Worm (Caenorhabditis elegans) whole organism, L4/young adult: Measurements from ENCODE around the gene K02F3.2.

Source experiments
- W03F9.2 ChIP-seq: fragments of 150-350 bp; optimal IDR thresholded peaks from 2 replicates; lab custom pipeline; 2014; ENCODE audit warnings: missing biosample characterization, missing genetic modification characterization
- dao-5 ChIP-seq: sonication (generic microtip); optimal IDR thresholded peaks from 2 replicates; lab custom pipeline; 2016; ENCODE audit warnings: missing genotype, missing genetic modification characterization, moderate library complexity, missing compliant biosample characterization
- him-1 ChIP-seq: sonication (generic microtip); optimal IDR thresholded peaks from 2 replicates; lab custom pipeline; 2016; ENCODE audit warnings: missing genotype, missing genetic modification reagents, missing genetic modification characterization, missing compliant biosample characterization

The K02F3.2 gene

ce11 chrIII:839491-839890 is 6.2 kb upstream of the K02F3.2 start, which contains the start of gene dos-3:
Gene dos-3 (minus strand): TSS chrIII:839591.
- TF ChIP-seq W03F9.2: no peak
- no peak for TF ChIP-seq him-1
- TF ChIP-seq dao-5 (tag; lab: Kevin White, UChicago): no peak

- TF ChIP-seq W03F9.2 (no peak), dao-5 (tag; lab: Kevin White, UChicago) (no peak), him-1 (no peak)
Observed at ce11 chrIII:841177-841576, 4.5 kb upstream of the K02F3.2 start, which contains the start of gene K02F3.9. Gene K02F3.9 (minus strand): TSS chrIII:841366.

ce11 chrIII:842630-843029 is 3.0 kb upstream of the K02F3.2 start, which contains the start of gene far-8:
Gene far-8 (plus strand): TSS chrIII:842930.
- TF ChIP-seq him-1 (no peak), dao-5 (tag; lab: Kevin White, UChicago) (no peak), W03F9.2 (no peak)

ce11 chrIII:843999-844398 is 1.6 kb upstream of the K02F3.2 start:
- TF ChIP-seq W03F9.2: no peak

ce11 chrIII:844577-844976 is 1.1 kb upstream of the K02F3.2 start:
- TF ChIP-seq dao-5 (tag; lab: Kevin White, UChicago) (no peak), W03F9.2 (no peak), him-1 (no peak)

ce11 chrIII:852296-852695 is 6.7 kb downstream of the K02F3.2 start, which contains the start of gene moma-1:
Gene moma-1 (minus strand): TSS chrIII:852396.
- TF ChIP-seq him-1 (no peak), dao-5 (tag; lab: Kevin White, UChicago) (no peak), W03F9.2 (no peak)

- TF ChIP-seq dao-5 (tag; lab: Kevin White, UChicago) (no peak), him-1 (no peak)
Observed at ce11 chrIII:853414-853813, 7.8 kb downstream of the K02F3.2 start.

- TF ChIP-seq W03F9.2 (no peak), dao-5 (tag; lab: Kevin White, UChicago) (no peak), him-1 (no peak)
Observed at ce11 chrIII:853859-854359, 8.3 kb downstream of the K02F3.2 start, which contains the start of the genes rnp-5 and tag-51. Gene rnp-5 (minus strand): TSS chrIII:853909. Gene tag-51 (plus strand): TSS chrIII:854221.

ce11 chrIII:856260-856659 is 10.6 kb downstream of the K02F3.2 start, which contains the start of gene K02F3.12:
Gene K02F3.12 (plus strand): TSS chrIII:856560.
- TF ChIP-seq him-1 (no peak), dao-5 (tag; lab: Kevin White, UChicago) (no peak), W03F9.2 (no peak)

- TF ChIP-seq dao-5 (tag; lab: Kevin White, UChicago): no peak
- no peak for TF ChIP-seq W03F9.2
- TF ChIP-seq him-1: no peak
Observed at ce11 chrIII:856908-857307, 11.3 kb downstream of the K02F3.2 start.

ce11 chrIII:859898-860297 is 14.3 kb downstream of the K02F3.2 start, which contains the start of gene exos-4.2:
Gene exos-4.2 (plus strand): TSS chrIII:860198.
- no peak for TF ChIP-seq dao-5 (tag; lab: Kevin White, UChicago)
- no peak for TF ChIP-seq him-1
- no peak for TF ChIP-seq W03F9.2

ce11 chrIII:861819-862356 is 16.2 kb downstream of the K02F3.2 start, which contains the start of gene arx-4:
Gene arx-4 (plus strand): TSS chrIII:862306.
- no peak for TF ChIP-seq dao-5 (tag; lab: Kevin White, UChicago)
- TF ChIP-seq him-1: no peak

- no peak for TF ChIP-seq dao-5 (tag; lab: Kevin White, UChicago)
- TF ChIP-seq W03F9.2: no peak
- TF ChIP-seq him-1: no peak
Observed at ce11 chrIII:868866-869265, 23.2 kb downstream of the K02F3.2 start.

ce11 chrIII:869869-870268 is 24.2 kb downstream of the K02F3.2 start, which contains the start of gene T24C4.2:
Gene T24C4.2 (minus strand): TSS chrIII:869969.
- TF ChIP-seq him-1 (no peak), dao-5 (tag; lab: Kevin White, UChicago) (no peak), W03F9.2 (no peak)

ce11 chrIII:870555-870954 is 24.9 kb downstream of the K02F3.2 start:
- no peak for TF ChIP-seq W03F9.2
- no peak for TF ChIP-seq dao-5 (tag; lab: Kevin White, UChicago)
- no peak for TF ChIP-seq him-1

- TF ChIP-seq dao-5 (tag; lab: Kevin White, UChicago) (no peak), him-1 (no peak), W03F9.2 (no peak)
Observed at ce11 chrIII:872373-872772, 26.7 kb downstream of the K02F3.2 start, which contains the start of the genes T24C4.3 and clc-20. Gene T24C4.3 (minus strand): TSS chrIII:872473. Gene clc-20 (plus strand): TSS chrIII:872583.
